Worm (Caenorhabditis elegans) whole organism, young adult: ENCODE results near the gene ced-4.

Experiments used
- D2030.7 ChIP-seq: fragments of 200-800 bp; sonication (Bioruptor generic); IDR thresholded peaks from 2 replicates; pipeline ENCODE4 v1.3.6; 2022; ENCODE audit warnings: missing genetic modification reagents, missing genetic modification characterization, missing compliant biosample characterization
- efl-1 ChIP-seq: fragments of 150-350 bp; optimal IDR thresholded peaks from 2 replicates; lab custom pipeline; 2014; ENCODE audit warnings: missing biosample characterization, missing genetic modification reagents, missing genetic modification characterization
- him-1 ChIP-seq: sonication (generic microtip); optimal IDR thresholded peaks from 2 replicates; lab custom pipeline; 2016; ENCODE audit warnings: missing genotype, missing genetic modification reagents, missing genetic modification characterization, missing compliant biosample characterization
- let-526 ChIP-seq: fragments of 200-800 bp; sonication (Bioruptor generic); IDR thresholded peaks from 2 replicates; pipeline ENCODE4 v1.3.6; 2022; ENCODE audit warnings: missing genetic modification reagents, missing genetic modification characterization, missing compliant biosample characterization
- lsl-1 ChIP-seq: fragments of 200-800 bp; sonication (Bioruptor generic); optimal IDR thresholded peaks from 2 replicates; lab custom pipeline; 2018; ENCODE audit warnings: mild to moderate bottlenecking, missing genetic modification characterization, moderate library complexity, missing compliant biosample characterization
- madf-10 ChIP-seq: sonication (generic microtip); optimal IDR thresholded peaks from 2 replicates; lab custom pipeline; 2016; ENCODE audit warnings: mild to moderate bottlenecking, missing genetic modification characterization, missing compliant biosample characterization
- pha-4 ChIP-seq: fragments of 150-350 bp; sonication (generic microtip); optimal IDR thresholded peaks from 2 replicates; lab custom pipeline; 2014; ENCODE audit warnings: missing biosample characterization, missing genetic modification reagents, missing genetic modification characterization
- snpc-1.1 ChIP-seq: sonication (generic microtip); optimal IDR thresholded peaks from 2 replicates; lab custom pipeline; 2017; ENCODE audit warnings: missing genetic modification characterization, mild to moderate bottlenecking, missing compliant biosample characterization, antibody characterized with exemption, moderate library complexity, missing genotype, missing genetic modification reagents; ENCODE audit not compliant: insufficient read depth
- ztf-28 ChIP-seq: fragments of 200-800 bp; sonication (Bioruptor generic); IDR thresholded peaks from 2 replicates; pipeline ENCODE4 v1.3.6; 2022; ENCODE audit warnings: missing genetic modification reagents, missing genetic modification characterization, missing compliant biosample characterization

- TF ChIP-seq D2030.7 (GFP tag; lab: Robert Waterston, UW): no peak
- no peak for TF ChIP-seq pha-4
- no peak for TF ChIP-seq ztf-28 (GFP tag; lab: Robert Waterston, UW)
- TF ChIP-seq madf-10 (tag; lab: Kevin White, UChicago): no peak
- TF ChIP-seq efl-1: no peak
- no peak for TF ChIP-seq him-1 (tag; lab: Kevin White, UChicago)
- TF ChIP-seq snpc-1.1 (tag; lab: Kevin White, UChicago): no peak
- TF ChIP-seq lsl-1 (GFP tag; lab: Kevin White, UChicago): no peak
- no peak for TF ChIP-seq let-526
These were observed 18.4 kb downstream of the ced-4 start, which contains the start of gene gipc-1 for ce11 chrIII:4870478-4870877.
